Fruit fly (Drosophila melanogaster): ENCODE data around the gene CG43219.

dm6 chr3L:21196563-21196962 lies 23.6 kb upstream of the CG43219 start, which contains the start of the genes Targ3 and park:
- TF ChIP-seq gsb-n (tag; optimal IDR thresholded peaks at IDR 0.05) (no peak), C15 (GFP tag; IDR thresholded peaks at IDR 0.05) (no peak), fru (optimal IDR thresholded peaks at IDR 0.05) (no peak), CG13894 (tag; optimal IDR thresholded peaks at IDR 0.05) (no peak)

Measured in whole organism, embryonic.